Fruit fly (Drosophila melanogaster): ENCODE results near the gene CG5535.
"Not testable (repeated sequence)": the region's sequence is repeated elsewhere in the genome, so short reads cannot be mapped to it uniquely, and the experiment has no call there.

DNA sequence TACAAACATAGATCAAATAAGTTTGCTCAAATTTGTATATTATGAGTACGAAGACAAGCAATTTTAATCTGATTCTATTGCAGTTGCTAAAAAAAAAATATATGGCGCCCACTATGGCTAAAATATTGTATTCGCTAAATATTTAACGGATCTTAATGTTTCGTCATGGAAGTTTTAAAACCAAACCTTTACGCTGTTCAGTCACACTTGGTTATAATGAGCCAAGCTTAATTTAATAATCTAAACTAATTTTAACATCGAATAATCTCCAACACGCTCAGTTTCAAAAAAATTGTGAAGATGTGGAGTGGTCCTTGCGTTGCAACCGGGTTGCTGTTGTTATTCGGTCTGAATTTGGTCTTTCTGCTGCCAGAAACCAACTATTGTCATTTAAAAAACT lies 1.6 kb upstream of the CG5535 start, which contains the start of gene CG34002:
- not testable (repeated sequence) for TF ChIP-seq psq (optimal IDR thresholded peaks at IDR 0.05); usp (GFP tag; optimal IDR thresholded peaks at IDR 0.05); Dll (optimal IDR thresholded peaks at IDR 0.05); EcR (GFP tag; optimal IDR thresholded peaks at IDR 0.05); CG8478 (optimal IDR thresholded peaks at IDR 0.05); pan (optimal IDR thresholded peaks at IDR 0.05)

Data from whole organism.